Fruit fly (Drosophila melanogaster): Measurements from ENCODE around the gene Ets65A.
"Not testable (repeated sequence)": the region's sequence is repeated elsewhere in the genome, so short reads cannot be mapped to it uniquely, and the experiment has no call there.

The Ets65A gene

dm6 chr3L:6150757-6151354, 53.4 kb downstream of the Ets65A start, which contains the start of the genes Cpr65Ax2 and Lcp65Aa:
Gene Cpr65Ax2, minus strand, starts transcription at chr3L:6150857.
Gene Lcp65Aa, plus strand, starts transcription at chr3L:6151304.
- not testable (repeated sequence) for TF ChIP-seq ttk, psq, insv (optimal IDR thresholded peaks at IDR 0.05)

- TF ChIP-seq h (optimal IDR thresholded peaks at IDR 0.05): no peak
- no peak for TF ChIP-seq Myc (optimal IDR thresholded peaks at IDR 0.05)
- TF ChIP-seq psq (optimal IDR thresholded peaks at IDR 0.05): no peak
- TF ChIP-seq ttk (optimal IDR thresholded peaks at IDR 0.05): no peak
- no peak for TF ChIP-seq insv (optimal IDR thresholded peaks at IDR 0.05)
- no peak for TF ChIP-seq Sin3A (optimal IDR thresholded peaks at IDR 0.05)
Measured at dm6 chr3L:6152531-6152930, 55.1 kb downstream of the Ets65A start, which contains the start of gene Acp65Aa. Gene Acp65Aa, minus strand, starts transcription at chr3L:6152745.

DNA sequence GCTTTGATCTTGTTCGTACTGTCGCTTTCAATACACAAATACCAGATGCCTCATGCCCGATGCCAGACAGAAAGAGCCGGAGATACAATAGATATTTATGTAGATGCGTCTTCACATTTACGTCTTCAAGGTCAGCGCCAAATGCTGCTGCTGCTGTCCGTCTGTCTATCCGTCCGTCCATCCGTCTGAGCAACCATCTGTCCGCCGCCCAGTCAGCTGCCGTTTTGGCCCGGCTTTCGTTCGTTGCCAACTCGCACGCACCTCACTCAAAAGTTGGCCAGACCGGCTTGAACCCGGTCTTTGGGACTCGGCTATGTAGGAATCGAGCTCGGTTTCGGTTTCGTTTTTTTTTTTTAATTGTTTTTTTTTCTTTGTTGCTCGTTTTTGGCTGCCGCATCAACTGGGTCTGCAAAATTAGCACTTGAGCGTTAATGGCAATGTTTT, 57.6 kb downstream of the Ets65A start:
- no peak for TF ChIP-seq psq (optimal IDR thresholded peaks at IDR 0.05)
- no peak for TF ChIP-seq Sin3A (optimal IDR thresholded peaks at IDR 0.05)
- TF ChIP-seq ttk (optimal IDR thresholded peaks at IDR 0.05): no peak
- no peak for TF ChIP-seq insv (optimal IDR thresholded peaks at IDR 0.05)
- no peak for TF ChIP-seq h (optimal IDR thresholded peaks at IDR 0.05)
- TF ChIP-seq Myc (optimal IDR thresholded peaks at IDR 0.05): no peak

- no peak for TF ChIP-seq insv (optimal IDR thresholded peaks at IDR 0.05)
- no peak for TF ChIP-seq Sin3A (optimal IDR thresholded peaks at IDR 0.05)
- no peak for TF ChIP-seq ttk (optimal IDR thresholded peaks at IDR 0.05)
- no peak for TF ChIP-seq Myc (optimal IDR thresholded peaks at IDR 0.05)
- no peak for TF ChIP-seq h (optimal IDR thresholded peaks at IDR 0.05)
- TF ChIP-seq psq (optimal IDR thresholded peaks at IDR 0.05): no peak
Measured at dm6 chr3L:6157327-6158032, 60.1 kb downstream of the Ets65A start, which contains the start of gene CG13297. Gene CG13297, minus strand, starts transcription at chr3L:6157377.

DNA sequence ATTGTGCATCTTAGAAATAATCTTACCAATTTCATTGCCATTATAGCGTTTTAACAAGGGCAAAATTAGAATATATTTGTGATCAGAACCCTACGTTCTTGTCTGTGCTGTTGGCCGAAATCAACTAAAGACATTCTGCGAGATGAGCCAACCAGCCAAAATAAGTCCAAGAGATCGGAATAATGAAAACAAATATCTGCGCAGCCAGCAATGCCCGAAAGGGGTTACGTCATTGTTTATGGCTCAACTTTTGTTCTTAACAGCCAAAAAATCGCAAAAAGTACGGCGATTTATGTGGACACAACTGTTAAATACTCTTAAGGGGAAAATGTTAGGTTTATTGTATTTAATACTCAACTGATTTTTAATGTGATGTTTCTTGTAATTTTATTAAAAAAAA, 61.1 kb downstream of the Ets65A start, which contains the start of gene Cpr65Ay:
Gene Cpr65Ay (minus strand): TSS at position 101 of the 400 bp plus-strand sequence.
- TF ChIP-seq ttk (optimal IDR thresholded peaks at IDR 0.05) (no peak), Sin3A (optimal IDR thresholded peaks at IDR 0.05) (no peak), h (optimal IDR thresholded peaks at IDR 0.05) (no peak), Myc (optimal IDR thresholded peaks at IDR 0.05) (no peak)

DNA sequence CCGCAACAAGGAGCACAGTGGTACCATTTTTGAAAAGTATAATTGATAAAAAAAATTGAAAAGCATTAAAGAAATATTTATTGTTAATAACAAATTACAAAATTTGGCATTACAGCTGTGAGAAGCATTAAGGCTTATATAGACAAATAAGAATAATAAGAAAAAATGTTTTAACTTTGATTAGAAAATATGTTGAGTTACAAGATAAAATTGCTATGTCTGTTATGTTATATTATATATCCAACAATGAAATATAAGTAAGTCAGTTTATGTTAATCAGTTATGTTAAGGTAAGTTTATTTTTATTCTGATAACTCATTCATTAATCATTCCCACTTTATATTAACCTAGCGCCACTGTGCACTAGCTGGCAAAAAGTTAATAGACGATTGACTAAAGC, 62.4 kb downstream of the Ets65A start:
- no peak for TF ChIP-seq insv (optimal IDR thresholded peaks at IDR 0.05)
- no peak for TF ChIP-seq h (optimal IDR thresholded peaks at IDR 0.05)
- TF ChIP-seq Myc (optimal IDR thresholded peaks at IDR 0.05): no peak
- TF ChIP-seq ttk (optimal IDR thresholded peaks at IDR 0.05): no peak
- TF ChIP-seq psq (optimal IDR thresholded peaks at IDR 0.05): no peak
- no peak for TF ChIP-seq Sin3A (optimal IDR thresholded peaks at IDR 0.05)

DNA sequence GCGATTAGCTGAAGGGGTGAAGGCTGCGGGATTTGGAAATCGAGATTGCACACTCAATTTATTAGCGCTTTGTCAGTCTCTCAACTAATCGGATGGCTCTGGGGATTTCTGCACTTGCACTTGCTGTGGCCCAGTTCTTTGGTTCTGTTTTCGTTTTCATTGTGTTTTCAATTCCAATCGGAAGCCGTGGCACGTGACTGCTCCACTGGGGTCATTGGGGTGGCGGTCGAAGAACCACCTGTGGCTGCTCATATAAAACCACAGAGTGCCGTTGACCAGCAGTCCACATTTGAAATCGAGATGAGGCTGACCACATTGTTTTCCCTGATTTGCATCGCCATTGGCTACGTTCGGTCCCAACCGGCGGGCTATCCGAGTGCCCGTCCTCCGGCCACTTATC, 63.1 kb downstream of the Ets65A start, which contains the start of gene Cpr65Az:
Gene Cpr65Az (plus strand): TSS at position 301 of the 400 bp plus-strand sequence.
- TF ChIP-seq h (optimal IDR thresholded peaks at IDR 0.05) (no peak), Sin3A (optimal IDR thresholded peaks at IDR 0.05) (no peak), ttk (optimal IDR thresholded peaks at IDR 0.05) (no peak), Myc (optimal IDR thresholded peaks at IDR 0.05) (no peak), insv (optimal IDR thresholded peaks at IDR 0.05) (no peak), psq (optimal IDR thresholded peaks at IDR 0.05) (no peak)

DNA sequence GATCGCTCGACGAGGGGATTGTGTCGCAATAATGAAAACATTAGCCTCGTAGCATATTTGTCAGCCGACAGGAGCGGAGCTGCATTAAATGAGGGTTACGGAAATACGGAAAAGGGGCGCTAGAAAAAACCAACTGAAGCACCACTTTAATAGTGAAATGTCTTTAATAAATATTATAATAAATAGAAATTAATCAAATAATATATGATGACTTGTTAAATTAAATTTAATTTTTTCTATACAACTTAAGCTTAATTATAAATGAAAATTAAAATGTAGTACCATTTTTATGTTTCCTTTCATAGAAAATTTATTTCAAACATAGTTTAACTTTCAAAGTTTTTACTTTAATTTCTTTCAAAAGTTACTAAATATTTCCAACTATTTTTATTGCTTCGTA, 64.6 kb downstream of the Ets65A start:
- TF ChIP-seq psq (optimal IDR thresholded peaks at IDR 0.05): no peak
- no peak for TF ChIP-seq h (optimal IDR thresholded peaks at IDR 0.05)
- TF ChIP-seq Myc (optimal IDR thresholded peaks at IDR 0.05): no peak
- TF ChIP-seq ttk (optimal IDR thresholded peaks at IDR 0.05): no peak

DNA sequence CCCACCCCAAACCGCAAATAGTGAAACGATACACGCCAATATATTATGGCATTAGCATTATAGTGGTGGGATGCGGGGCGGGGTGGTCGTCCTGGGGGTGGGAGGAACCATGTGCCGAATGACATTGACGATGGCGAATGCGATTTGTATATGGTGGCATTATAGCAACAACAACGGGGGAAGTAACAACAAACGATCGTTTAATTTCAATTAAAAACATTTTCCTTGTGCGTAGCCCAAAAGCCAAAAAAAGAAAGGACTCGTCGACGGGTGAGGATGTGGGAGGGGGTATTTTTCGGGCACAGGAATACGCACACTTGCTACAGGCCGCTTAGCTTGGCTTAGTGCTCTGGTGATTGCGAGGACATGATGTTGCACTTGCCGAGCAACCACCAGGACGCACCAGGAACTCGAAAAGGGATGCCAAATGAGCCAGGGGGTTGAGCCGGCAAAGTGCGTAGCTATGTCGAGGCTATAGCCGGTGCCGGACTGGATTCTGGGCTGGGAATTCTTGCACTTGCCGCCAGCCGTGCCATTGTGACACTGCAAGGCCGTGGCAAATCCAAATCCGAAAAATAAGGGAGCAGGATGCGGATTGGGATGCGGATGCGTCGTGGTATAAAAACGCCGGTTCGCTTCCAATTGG, 65.2 kb downstream of the Ets65A start, which contains the start of gene Prdm13:
Gene Prdm13 (plus strand): TSS at position 645 of the 646 bp plus-strand sequence.
- no peak for TF ChIP-seq Myc (optimal IDR thresholded peaks at IDR 0.05)
- TF ChIP-seq psq (optimal IDR thresholded peaks at IDR 0.05): no peak
- no peak for TF ChIP-seq h (optimal IDR thresholded peaks at IDR 0.05)
- TF ChIP-seq insv (optimal IDR thresholded peaks at IDR 0.05): no peak
- TF ChIP-seq Sin3A (optimal IDR thresholded peaks at IDR 0.05): no peak
- TF ChIP-seq ttk (optimal IDR thresholded peaks at IDR 0.05): no peak
